Fruit fly (Drosophila melanogaster) whole organism, embryonic: Measurements from ENCODE around the gene IntS14.

Experiments
- Abd-B ChIP-seq: fragments of 200-800 bp; sonication (Bioruptor generic); optimal IDR thresholded peaks from 2 replicates; lab custom pipeline; 2018; ENCODE audit warnings: missing biosample characterization, mild to moderate bottlenecking, missing genetic modification characterization, moderate library complexity
- Atf6 ChIP-seq: fragments of 200-800 bp; sonication (Bioruptor generic); IDR thresholded peaks from 2 replicates; pipeline ENCODE4 v1.3.6; 2022; ENCODE audit warnings: missing biosample characterization, missing genetic modification characterization
- B-H2 ChIP-seq: fragments of 200-800 bp; sonication (Bioruptor generic); optimal IDR thresholded peaks from 2 replicates; lab custom pipeline; 2018; ENCODE audit warnings: missing biosample characterization, mild to moderate bottlenecking, missing genetic modification characterization
- CG10654 ChIP-seq: fragments of 200-800 bp; sonication (Bioruptor generic); optimal IDR thresholded peaks from 2 replicates; lab custom pipeline; 2016; ENCODE audit warnings: missing biosample characterization, missing genetic modification characterization
- CG10979 ChIP-seq: fragments of 200-800 bp; sonication (Bioruptor generic); optimal IDR thresholded peaks from 2 replicates; lab custom pipeline; 2018; ENCODE audit warnings: missing biosample characterization, mild to moderate bottlenecking, missing genetic modification characterization, moderate library complexity
- CG11696 ChIP-seq: fragments of 200-800 bp; sonication (Bioruptor generic); IDR thresholded peaks from 2 replicates; pipeline ENCODE4 v1.3.6; 2022; ENCODE audit warnings: missing biosample characterization, missing genetic modification characterization
- CG12744 ChIP-seq: fragments of 200-800 bp; sonication (Bioruptor generic); optimal IDR thresholded peaks from 2 replicates; lab custom pipeline; 2016; ENCODE audit warnings: missing biosample characterization, missing genetic modification characterization
- CG14014 ChIP-seq: fragments of 200-800 bp; sonication (Bioruptor generic); IDR thresholded peaks from 2 replicates; pipeline ENCODE4 v1.3.6; 2022; ENCODE audit warnings: missing biosample characterization, missing genetic modification characterization
- CG1647 ChIP-seq: fragments of 200-800 bp; sonication (Bioruptor generic); optimal IDR thresholded peaks from 3 replicates; lab custom pipeline; 2016; ENCODE audit warnings: missing biosample characterization, missing genetic modification characterization
- CG1792 ChIP-seq: fragments of 200-800 bp; sonication (Bioruptor generic); optimal IDR thresholded peaks from 2 replicates; lab custom pipeline; 2016; ENCODE audit warnings: missing biosample characterization, missing genetic modification characterization
- CG1832 ChIP-seq: fragments of 200-800 bp; sonication (Bioruptor generic); optimal IDR thresholded peaks from 2 replicates; lab custom pipeline; 2017; ENCODE audit warnings: missing biosample characterization, mild to moderate bottlenecking, missing genetic modification characterization, inconsistent platforms
- CG2120 ChIP-seq: fragments of 200-800 bp; sonication (Bioruptor generic); optimal IDR thresholded peaks from 3 replicates; lab custom pipeline; 2016; ENCODE audit warnings: missing biosample characterization, missing genetic modification characterization
- CG2678 ChIP-seq: fragments of 200-800 bp; sonication (Bioruptor generic); optimal IDR thresholded peaks from 3 replicates; lab custom pipeline; 2019; ENCODE audit warnings: missing biosample characterization, mild to moderate bottlenecking, missing genetic modification characterization, moderate library complexity
- CG32532 ChIP-seq: fragments of 200-800 bp; sonication (Bioruptor generic); IDR thresholded peaks from 2 replicates; pipeline ENCODE4 v1.3.6; 2022; ENCODE audit warnings: missing biosample characterization, missing genetic modification characterization
- CG34376 ChIP-seq: fragments of 200-800 bp; sonication (Bioruptor generic); optimal IDR thresholded peaks from 2 replicates; lab custom pipeline; 2018; ENCODE audit warnings: missing biosample characterization, mild to moderate bottlenecking, missing genetic modification characterization
- CG6765 ChIP-seq: fragments of 200-800 bp; sonication (Bioruptor generic); optimal IDR thresholded peaks from 3 replicates; lab custom pipeline; 2017; ENCODE audit warnings: missing biosample characterization, mild to moderate bottlenecking, missing genetic modification characterization
- CG7556 ChIP-seq: fragments of 200-800 bp; sonication (Bioruptor generic); optimal IDR thresholded peaks from 2 replicates; lab custom pipeline; 2017; ENCODE audit warnings: missing biosample characterization, mild to moderate bottlenecking, missing genetic modification characterization
- Camta ChIP-seq: fragments of 200-800 bp; sonication (Bioruptor generic); optimal IDR thresholded peaks from 2 replicates; lab custom pipeline; 2016; ENCODE audit warnings: missing biosample characterization, missing genetic modification characterization
- Chrac-16 ChIP-seq: fragments of 200-800 bp; sonication (Bioruptor generic); optimal IDR thresholded peaks from 3 replicates; lab custom pipeline; 2016; ENCODE audit warnings: missing biosample characterization, missing genetic modification characterization
- D19B ChIP-seq: fragments of 200-800 bp; sonication (Bioruptor generic); optimal IDR thresholded peaks from 2 replicates; lab custom pipeline; 2017; ENCODE audit warnings: missing biosample characterization, mild to moderate bottlenecking, missing genetic modification characterization
- Dp ChIP-seq: fragments of 200-800 bp; sonication (Bioruptor generic); optimal IDR thresholded peaks from 2 replicates; lab custom pipeline; 2018; ENCODE audit warnings: missing biosample characterization, mild to moderate bottlenecking, missing genetic modification characterization, moderate library complexity
- Drgx ChIP-seq: fragments of 200-800 bp; sonication (Bioruptor generic); IDR thresholded peaks from 2 replicates; pipeline ENCODE4 v1.3.6; 2022; ENCODE audit warnings: missing biosample characterization, missing genetic modification characterization
- HHEX ChIP-seq: fragments of 200-800 bp; sonication (Bioruptor generic); optimal IDR thresholded peaks from 3 replicates; lab custom pipeline; 2017; ENCODE audit warnings: missing biosample characterization, mild to moderate bottlenecking, missing genetic modification characterization, missing genetic modification reagents
- HLH3B ChIP-seq: fragments of 200-800 bp; sonication (Bioruptor generic); IDR thresholded peaks from 2 replicates; pipeline ENCODE4 v1.3.6; 2022; ENCODE audit warnings: missing biosample characterization, missing genetic modification characterization
- HLHmδ ChIP-seq: fragments of 200-800 bp; sonication (Bioruptor generic); optimal IDR thresholded peaks from 2 replicates; lab custom pipeline; 2018; ENCODE audit warnings: missing biosample characterization, mild to moderate bottlenecking, missing genetic modification characterization, moderate library complexity
- Hsf ChIP-seq: fragments of 200-800 bp; sonication (Bioruptor generic); optimal IDR thresholded peaks from 3 replicates; lab custom pipeline; 2016; ENCODE audit warnings: missing biosample characterization, missing genetic modification characterization
- MBD-R2 ChIP-seq: fragments of 200-800 bp; sonication (Bioruptor generic); IDR thresholded peaks from 2 replicates; pipeline ENCODE4 v1.3.6; 2022; ENCODE audit warnings: missing biosample characterization, missing genetic modification characterization
- NFAT ChIP-seq: fragments of 200-800 bp; sonication (Bioruptor generic); IDR thresholded peaks from 2 replicates; pipeline ENCODE4 v1.3.6; 2022; ENCODE audit warnings: missing biosample characterization, missing genetic modification characterization
- NK7.1 ChIP-seq: fragments of 200-800 bp; sonication (Bioruptor generic); optimal IDR thresholded peaks from 3 replicates; lab custom pipeline; 2016; ENCODE audit warnings: missing biosample characterization, missing genetic modification characterization
- Nf-YB ChIP-seq: fragments of 200-800 bp; sonication (Bioruptor generic); optimal IDR thresholded peaks from 3 replicates; lab custom pipeline; 2019; ENCODE audit warnings: missing biosample characterization, mild to moderate bottlenecking, missing genetic modification characterization, moderate library complexity
- Oli ChIP-seq: fragments of 200-800 bp; sonication (Bioruptor generic); optimal IDR thresholded peaks from 2 replicates; lab custom pipeline; 2018; ENCODE audit warnings: missing biosample characterization, mild to moderate bottlenecking, missing genetic modification characterization, moderate library complexity
- Optix ChIP-seq: fragments of 200-800 bp; sonication (Bioruptor generic); IDR thresholded peaks from 3 replicates; pipeline ENCODE4 v1.3.6; 2022; ENCODE audit warnings: missing biosample characterization, missing genetic modification characterization
- Sin3A ChIP-seq: fragments of >200 bp; optimal IDR thresholded peaks from 2 replicates; lab custom pipeline; 2018
- Six4 ChIP-seq: fragments of 200-800 bp; sonication (Bioruptor generic); optimal IDR thresholded peaks from 2 replicates; lab custom pipeline; 2016; ENCODE audit warnings: missing biosample characterization, missing genetic modification characterization
- bcd ChIP-seq: fragments of 200-800 bp; sonication (Bioruptor generic); optimal IDR thresholded peaks from 2 replicates; lab custom pipeline; 2017; ENCODE audit warnings: missing biosample characterization, mild to moderate bottlenecking, missing genetic modification characterization
- cg ChIP-seq: fragments of 200-800 bp; sonication (Bioruptor generic); optimal IDR thresholded peaks from 3 replicates; lab custom pipeline; 2019; ENCODE audit warnings: missing biosample characterization, mild to moderate bottlenecking, missing genetic modification characterization, moderate library complexity
- dm ChIP-seq: fragments of 200-800 bp; sonication (Bioruptor generic); optimal IDR thresholded peaks from 3 replicates; lab custom pipeline; 2016; ENCODE audit warnings: missing biosample characterization, missing genetic modification characterization
- emc ChIP-seq: fragments of 200-800 bp; sonication (Bioruptor generic); optimal IDR thresholded peaks from 2 replicates; lab custom pipeline; 2016; ENCODE audit warnings: missing biosample characterization, missing genetic modification characterization
- gem ChIP-seq: fragments of 200-800 bp; sonication (Bioruptor generic); optimal IDR thresholded peaks from 2 replicates; lab custom pipeline; 2019; ENCODE audit warnings: missing biosample characterization, mild to moderate bottlenecking, missing genetic modification characterization, moderate library complexity
- gt ChIP-seq: fragments of 200-800 bp; sonication (Bioruptor generic); IDR thresholded peaks from 2 replicates; pipeline ENCODE4 v1.3.6; 2022; ENCODE audit warnings: missing biosample characterization, missing genetic modification characterization
- hbn ChIP-seq: fragments of 200-800 bp; sonication (Bioruptor generic); IDR thresholded peaks from 2 replicates; pipeline ENCODE4 v1.3.6; 2022; ENCODE audit warnings: missing biosample characterization, missing genetic modification characterization; ENCODE audit not compliant: partially characterized antibody
- knrl ChIP-seq: fragments of 200-800 bp; sonication (Bioruptor generic); IDR thresholded peaks from 3 replicates; pipeline ENCODE4 v1.3.6; 2022; ENCODE audit warnings: missing biosample characterization, missing genetic modification characterization; ENCODE audit not compliant: partially characterized antibody
- pros ChIP-seq: fragments of 200-800 bp; sonication (Bioruptor generic); optimal IDR thresholded peaks from 3 replicates; lab custom pipeline; 2019; ENCODE audit warnings: missing biosample characterization, mild to moderate bottlenecking, missing genetic modification characterization, moderate library complexity
- pzg ChIP-seq: fragments of 200-800 bp; sonication (Bioruptor generic); optimal IDR thresholded peaks from 3 replicates; lab custom pipeline; 2018; ENCODE audit warnings: missing biosample characterization, mild to moderate bottlenecking, missing genetic modification characterization, moderate library complexity
- run ChIP-seq: fragments of 200-800 bp; sonication (Bioruptor generic); optimal IDR thresholded peaks from 3 replicates; lab custom pipeline; 2018; ENCODE audit warnings: missing biosample characterization, mild to moderate bottlenecking, missing genetic modification characterization
- seq ChIP-seq: fragments of 200-800 bp; sonication (Bioruptor generic); IDR thresholded peaks from 2 replicates; pipeline ENCODE4 v1.3.6; 2022; ENCODE audit warnings: missing biosample characterization, missing genetic modification characterization
- sim ChIP-seq: fragments of 200-800 bp; sonication (Bioruptor generic); IDR thresholded peaks from 2 replicates; pipeline ENCODE4 v1.3.6; 2022; ENCODE audit warnings: missing biosample characterization, missing genetic modification characterization
- sqz ChIP-seq: fragments of 200-800 bp; sonication (Bioruptor generic); optimal IDR thresholded peaks from 3 replicates; lab custom pipeline; 2018; ENCODE audit warnings: missing biosample characterization, mild to moderate bottlenecking, missing genetic modification characterization
- stwl ChIP-seq: fragments of 200-800 bp; sonication (Bioruptor generic); optimal IDR thresholded peaks from 3 replicates; lab custom pipeline; 2018; ENCODE audit warnings: missing biosample characterization, mild to moderate bottlenecking, missing genetic modification characterization, moderate library complexity
- tgo ChIP-seq: fragments of 200-800 bp; sonication (Bioruptor generic); IDR thresholded peaks from 3 replicates; pipeline ENCODE4 v1.3.6; 2022; ENCODE audit warnings: missing biosample characterization, missing genetic modification characterization
- vnd ChIP-seq: fragments of 200-800 bp; sonication (Bioruptor generic); IDR thresholded peaks from 3 replicates; pipeline ENCODE4 v1.3.6; 2022; ENCODE audit warnings: missing biosample characterization, missing genetic modification characterization; ENCODE audit not compliant: partially characterized antibody

Gene IntS14

DNA sequence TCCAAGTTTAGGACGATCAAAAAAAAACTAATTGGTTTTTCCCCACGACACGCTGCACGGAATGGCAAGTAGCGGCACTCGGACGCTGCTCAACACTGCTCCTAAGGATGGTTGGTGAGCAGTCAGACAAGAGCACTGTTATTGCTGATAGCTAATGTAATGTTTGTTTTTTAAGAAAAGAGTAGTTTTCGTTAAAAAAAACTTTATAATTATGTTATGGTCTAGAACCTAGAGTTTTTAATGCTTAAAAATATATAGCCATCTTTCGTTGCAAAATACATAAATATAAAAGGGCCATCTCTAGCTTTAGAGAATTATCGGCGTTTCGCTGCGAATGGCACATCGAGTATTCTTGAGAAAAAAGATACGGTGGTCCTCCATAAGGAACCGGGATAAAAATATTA is 8.5 kb downstream of the IntS14 start, which contains the start of the genes Charon and CG4887 (continued):
- TF ChIP-seq Chrac-16 (peak; percentile 89), Abd-B (GFP tag; lab: Kevin White, UChicago) (peak; percentile 87), emc (GFP tag; lab: Kevin White, UChicago) (peak; percentile 17), CG1647 (GFP tag; lab: Kevin White, UChicago) (peak; percentile 76), seq (GFP tag; lab: Robert Waterston, UW) (peak; percentile 69), Oli (tag; lab: Kevin White, UChicago) (no peak), cg (GFP tag; lab: Kevin White, UChicago) (no peak), CG6765 (GFP tag; lab: Kevin White, UChicago) (peak; percentile 75), CG10654 (GFP tag; lab: Kevin White, UChicago) (peak; percentile 85), pzg (GFP tag; lab: Kevin White, UChicago) (peak; percentile 51), CG10979 (tag; lab: Kevin White, UChicago) (peak; percentile 71), CG7556 (no peak), B-H2 (GFP tag; lab: Kevin White, UChicago) (peak; percentile 89), CG34376 (GFP tag; lab: Kevin White, UChicago) (peak; percentile 71), Sin3A (lab: Kevin White, UChicago) (peak; percentile 89), sqz (GFP tag; lab: Kevin White, UChicago) (no peak), Optix (GFP tag; lab: Robert Waterston, UW) (peak; percentile 32; the same call in 1 of the 3 replicates), sim (GFP tag; lab: Robert Waterston, UW) (no peak), gt (peak; percentile 49; the same call in 1 of the 2 replicates), CG1792 (GFP tag; lab: Kevin White, UChicago) (peak; percentile 72), NK7.1 (peak; percentile 45), CG1832 (GFP tag; lab: Kevin White, UChicago) (no peak), tgo (peak; percentile 84), CG2678 (tag; lab: Kevin White, UChicago) (no peak), CG12744 (GFP tag; lab: Kevin White, UChicago) (peak; percentile 83), Dp (GFP tag; lab: Kevin White, UChicago) (peak; percentile 33), pros (GFP tag; lab: Kevin White, UChicago) (no peak), Drgx (GFP tag; lab: Robert Waterston, UW) (peak; percentile 46; the same call in 1 of the 2 replicates), MBD-R2 (GFP tag; lab: Robert Waterston, UW) (peak; percentile 89), HLH3B (GFP tag; lab: Robert Waterston, UW) (peak; percentile 64), knrl (peak; percentile 85; the same call in 2 of the 3 replicates), Hsf (GFP tag; lab: Kevin White, UChicago) (peak; percentile 89), stwl (tag; lab: Kevin White, UChicago) (peak; percentile 77), hbn (peak; percentile 58; the same call in 1 of the 2 replicates), Nf-YB (no peak), Atf6 (GFP tag; lab: Robert Waterston, UW) (peak; percentile 75), CG32532 (peak; percentile 82), NFAT (GFP tag; lab: Robert Waterston, UW) (peak; percentile 80), CG14014 (GFP tag; lab: Robert Waterston, UW) (peak; percentile 71), HHEX (GFP tag; lab: Kevin White, UChicago) (peak; percentile 73), D19B (no peak), bcd (peak; percentile 73), gem (tag; lab: Kevin White, UChicago) (no peak), dm (peak; percentile 87), CG2120 (GFP tag; lab: Kevin White, UChicago) (peak; percentile 94), CG11696 (GFP tag; lab: Robert Waterston, UW) (no peak), Six4 (GFP tag; lab: Kevin White, UChicago) (peak; percentile 75), HLHmδ (GFP tag; lab: Kevin White, UChicago) (no peak), Camta (GFP tag; lab: Kevin White, UChicago) (peak; percentile 81), vnd (peak; percentile 68), run (tag; lab: Kevin White, UChicago) (no peak)
